Worm (Caenorhabditis elegans) whole organism, L3 larva: ENCODE measurements around the gene F07C4.10.

Experiments
- R02D3.7 ChIP-seq: fragments of 150-350 bp; optimal IDR thresholded peaks from 2 replicates; lab custom pipeline; 2014; ENCODE audit warnings: missing biosample characterization, missing genetic modification characterization
- ceh-82 ChIP-seq: fragments of 150-350 bp; optimal IDR thresholded peaks from 2 replicates; lab custom pipeline; 2014; ENCODE audit warnings: missing biosample characterization, missing genetic modification characterization
- egl-27 ChIP-seq: sonication (generic microtip); optimal IDR thresholded peaks from 4 replicates; lab custom pipeline; 2017; ENCODE audit warnings: missing biosample characterization, missing genetic modification reagents, missing genetic modification characterization
- elt-3 ChIP-seq, 3 experiments: fragments of 150-350 bp in 1 of 3; sonication (generic microtip) in 2 of 3; optimal IDR thresholded peaks; 2 replicates in 2 of 3; 4 replicates in 1 of 3; lab custom pipeline; 2014 to 2017; ENCODE audit warnings: missing biosample characterization in 3 of 3, missing genetic modification characterization in 3 of 3
- fos-1 ChIP-seq: fragments of 150-350 bp; optimal IDR thresholded peaks from 2 replicates; lab custom pipeline; 2014; ENCODE audit warnings: missing biosample characterization, missing genetic modification characterization
- lin-15B ChIP-seq: fragments of 150-350 bp; optimal IDR thresholded peaks from 2 replicates; lab custom pipeline; 2014; ENCODE audit warnings: missing biosample characterization, missing genetic modification characterization
- nhr-12 ChIP-seq: fragments of 150-350 bp; optimal IDR thresholded peaks from 2 replicates; lab custom pipeline; 2014; ENCODE audit warnings: missing biosample characterization, missing genetic modification characterization
- nhr-237 ChIP-seq: fragments of 150-350 bp; optimal IDR thresholded peaks from 2 replicates; lab custom pipeline; 2014; ENCODE audit warnings: missing biosample characterization, missing genetic modification characterization
- nhr-76 ChIP-seq: fragments of 150-350 bp; sonication (generic microtip); optimal IDR thresholded peaks from 5 replicates; lab custom pipeline; 2014; ENCODE audit warnings: missing biosample characterization, missing genetic modification characterization
- skn-1 ChIP-seq: fragments of 150-350 bp; optimal IDR thresholded peaks from 2 replicates; lab custom pipeline; 2014; ENCODE audit warnings: missing biosample characterization, missing genetic modification characterization
- ztf-11 ChIP-seq: fragments of 150-350 bp; optimal IDR thresholded peaks from 2 replicates; lab custom pipeline; 2014; ENCODE audit warnings: missing biosample characterization, missing genetic modification characterization

ce11 chrV:7624652-7625051, 15.0 kb downstream of the F07C4.10 start, which contains the start of gene grsp-4:
- TF ChIP-seq egl-27 (tag; lab: Kevin White, UChicago) (no peak), nhr-76 (tag; lab: Kevin White, UChicago) (no peak), skn-1 (tag; lab: Kevin White, UChicago) (no peak), ztf-11 (tag; lab: Kevin White, UChicago) (no peak), ceh-82 (tag; lab: Kevin White, UChicago) (no peak), R02D3.7 (tag; lab: Kevin White, UChicago) (no peak), elt-3 (tag; optimal IDR thresholded peaks at IDR 0.05; lab: Kevin White, UChicago) (no peak), fos-1 (tag; lab: Kevin White, UChicago) (no peak), nhr-12 (no peak), nhr-237 (tag; lab: Kevin White, UChicago) (no peak), lin-15B (tag; lab: Kevin White, UChicago) (no peak)
